Fruit fly (Drosophila melanogaster) whole organism, embryonic: ENCODE data around the gene scpr-A.
A peak's percentile ranks its signal among the peaks of the same experiment; 100 is the strongest.

Experiments
- Abd-B ChIP-seq: fragments of 200-800 bp; sonication (Bioruptor generic); optimal IDR thresholded peaks from 2 replicates; lab custom pipeline; 2018; ENCODE audit warnings: missing biosample characterization, mild to moderate bottlenecking, missing genetic modification characterization, moderate library complexity
- Bgb ChIP-seq: fragments of 200-800 bp; sonication (Bioruptor generic); IDR thresholded peaks from 2 replicates; pipeline ENCODE4 v1.3.6; 2022; ENCODE audit warnings: missing biosample characterization, missing genetic modification characterization; ENCODE audit not compliant: partially characterized antibody
- CG10979 ChIP-seq: fragments of 200-800 bp; sonication (Bioruptor generic); optimal IDR thresholded peaks from 2 replicates; lab custom pipeline; 2018; ENCODE audit warnings: missing biosample characterization, mild to moderate bottlenecking, missing genetic modification characterization, moderate library complexity
- CG11085 ChIP-seq: fragments of 200-800 bp; sonication (Bioruptor generic); IDR thresholded peaks from 2 replicates; pipeline ENCODE4 v1.3.6; 2022; ENCODE audit warnings: missing biosample characterization, missing genetic modification characterization
- CG11247 ChIP-seq: fragments of 200-800 bp; sonication (Bioruptor generic); IDR thresholded peaks from 2 replicates; pipeline ENCODE4 v1.3.6; 2022; ENCODE audit warnings: missing biosample characterization, missing genetic modification characterization
- CG13624 ChIP-seq: fragments of 200-800 bp; sonication (Bioruptor generic); optimal IDR thresholded peaks from 2 replicates; lab custom pipeline; 2016; ENCODE audit warnings: missing biosample characterization, missing genetic modification characterization
- CG13775 ChIP-seq: fragments of 200-800 bp; sonication (Bioruptor generic); optimal IDR thresholded peaks from 3 replicates; lab custom pipeline; 2017; ENCODE audit warnings: missing biosample characterization, mild to moderate bottlenecking, missing genetic modification characterization
- CG14710 ChIP-seq: fragments of 200-800 bp; sonication (Bioruptor generic); optimal IDR thresholded peaks from 3 replicates; lab custom pipeline; 2019; ENCODE audit warnings: missing biosample characterization, mild to moderate bottlenecking, missing genetic modification characterization, moderate library complexity
- CG14860 ChIP-seq: fragments of 200-800 bp; sonication (Bioruptor generic); IDR thresholded peaks from 3 replicates; pipeline ENCODE4 v1.3.6; 2022; ENCODE audit warnings: missing biosample characterization, missing genetic modification characterization; ENCODE audit not compliant: partially characterized antibody
- CG16779 ChIP-seq: fragments of 200-800 bp; sonication (Bioruptor generic); IDR thresholded peaks from 2 replicates; pipeline ENCODE4 v1.3.6; 2022; ENCODE audit warnings: missing biosample characterization, missing genetic modification characterization
- CG17385 ChIP-seq: fragments of 200-800 bp; sonication (Bioruptor generic); optimal IDR thresholded peaks from 3 replicates; lab custom pipeline; 2018; ENCODE audit warnings: missing biosample characterization, mild to moderate bottlenecking, missing genetic modification characterization
- CG2116 ChIP-seq: fragments of 200-800 bp; sonication (Bioruptor generic); optimal IDR thresholded peaks from 3 replicates; lab custom pipeline; 2018; ENCODE audit warnings: missing biosample characterization, mild to moderate bottlenecking, missing genetic modification characterization
- CG2120 ChIP-seq: fragments of 200-800 bp; sonication (Bioruptor generic); optimal IDR thresholded peaks from 3 replicates; lab custom pipeline; 2016; ENCODE audit warnings: missing biosample characterization, missing genetic modification characterization
- CG32767 ChIP-seq: fragments of 200-800 bp; sonication (Bioruptor generic); IDR thresholded peaks from 2 replicates; pipeline ENCODE4 v1.3.6; 2022; ENCODE audit warnings: missing biosample characterization, missing genetic modification characterization
- CG34376 ChIP-seq: fragments of 200-800 bp; sonication (Bioruptor generic); optimal IDR thresholded peaks from 2 replicates; lab custom pipeline; 2018; ENCODE audit warnings: missing biosample characterization, mild to moderate bottlenecking, missing genetic modification characterization
- CG3838 ChIP-seq: fragments of 200-800 bp; sonication (Bioruptor generic); optimal IDR thresholded peaks from 3 replicates; lab custom pipeline; 2016; ENCODE audit warnings: missing biosample characterization, missing genetic modification characterization
- CG4404 ChIP-seq: fragments of 200-800 bp; sonication (Bioruptor generic); IDR thresholded peaks from 2 replicates; pipeline ENCODE4 v1.3.6; 2022; ENCODE audit warnings: missing biosample characterization, missing genetic modification characterization
- CG4820 ChIP-seq: fragments of 200-800 bp; sonication (Bioruptor generic); optimal IDR thresholded peaks from 3 replicates; lab custom pipeline; 2016; ENCODE audit warnings: missing biosample characterization, missing genetic modification characterization
- CG7357 ChIP-seq: fragments of 200-800 bp; sonication (Bioruptor generic); IDR thresholded peaks from 3 replicates; pipeline ENCODE4 v1.3.6; 2022; ENCODE audit warnings: missing biosample characterization, missing genetic modification characterization
- CG7987 ChIP-seq: fragments of 200-800 bp; sonication (Bioruptor generic); optimal IDR thresholded peaks from 2 replicates; lab custom pipeline; 2018; ENCODE audit warnings: missing biosample characterization, mild to moderate bottlenecking, missing genetic modification characterization, moderate library complexity
- CG8281 ChIP-seq: fragments of 200-800 bp; sonication (Bioruptor generic); optimal IDR thresholded peaks from 2 replicates; lab custom pipeline; 2018; ENCODE audit warnings: missing biosample characterization, mild to moderate bottlenecking, missing genetic modification characterization, moderate library complexity
- CG9727 ChIP-seq: fragments of 200-800 bp; sonication (Bioruptor generic); optimal IDR thresholded peaks from 3 replicates; lab custom pipeline; 2017; ENCODE audit warnings: missing biosample characterization, mild to moderate bottlenecking, missing genetic modification characterization
- Chrac-16 ChIP-seq: fragments of 200-800 bp; sonication (Bioruptor generic); optimal IDR thresholded peaks from 3 replicates; lab custom pipeline; 2016; ENCODE audit warnings: missing biosample characterization, missing genetic modification characterization
- Dfd ChIP-seq, 2 experiments: fragments of >200 bp; optimal IDR thresholded peaks; 2 replicates each; lab custom pipeline; 2017; ENCODE audit warnings: missing biosample characterization in 2 of 2, missing genetic modification characterization in 2 of 2
- Ets97D ChIP-seq: fragments of 200-800 bp; sonication (Bioruptor generic); optimal IDR thresholded peaks from 3 replicates; lab custom pipeline; 2016; ENCODE audit warnings: missing biosample characterization, missing genetic modification characterization
- Hey ChIP-seq: fragments of 200-800 bp; sonication (Bioruptor generic); optimal IDR thresholded peaks from 3 replicates; lab custom pipeline; 2018; ENCODE audit warnings: missing biosample characterization, mild to moderate bottlenecking, missing genetic modification characterization
- Hmx ChIP-seq: fragments of 200-800 bp; sonication (Bioruptor generic); optimal IDR thresholded peaks from 2 replicates; lab custom pipeline; 2016; ENCODE audit warnings: missing biosample characterization, missing genetic modification characterization
- Hsf ChIP-seq: fragments of 200-800 bp; sonication (Bioruptor generic); optimal IDR thresholded peaks from 3 replicates; lab custom pipeline; 2016; ENCODE audit warnings: missing biosample characterization, missing genetic modification characterization
- Kr ChIP-seq: fragments of 200-800 bp; sonication (Bioruptor generic); optimal IDR thresholded peaks from 2 replicates; lab custom pipeline; 2017; ENCODE audit warnings: missing biosample characterization, mild to moderate bottlenecking, missing genetic modification characterization
- Lim3 ChIP-seq: fragments of 200-800 bp; sonication (Bioruptor generic); IDR thresholded peaks from 2 replicates; pipeline ENCODE4 v1.3.6; 2022; ENCODE audit warnings: missing biosample characterization, missing genetic modification characterization
- Med ChIP-seq: fragments of 200-800 bp; sonication (Bioruptor generic); peaks from one replicate; lab custom pipeline; 2016; ENCODE audit warnings: missing biosample characterization, missing genetic modification characterization, mild to moderate bottlenecking, inconsistent platforms, moderate library complexity
- Meics ChIP-seq: fragments of 200-800 bp; sonication (Bioruptor generic); optimal IDR thresholded peaks from 2 replicates; lab custom pipeline; 2017; ENCODE audit warnings: missing biosample characterization, mild to moderate bottlenecking, missing genetic modification characterization
- Oli ChIP-seq: fragments of 200-800 bp; sonication (Bioruptor generic); optimal IDR thresholded peaks from 2 replicates; lab custom pipeline; 2018; ENCODE audit warnings: missing biosample characterization, mild to moderate bottlenecking, missing genetic modification characterization, moderate library complexity
- Sox102F ChIP-seq: fragments of 200-800 bp; sonication (Bioruptor generic); optimal IDR thresholded peaks from 2 replicates; lab custom pipeline; 2018; ENCODE audit warnings: missing biosample characterization, mild to moderate bottlenecking, missing genetic modification characterization, moderate library complexity
- Stat92E ChIP-seq, 3 experiments: fragments of >200 bp in 2 of 3; fragments of 200-800 bp in 1 of 3; sonication (Bioruptor generic) in 1 of 3; optimal IDR thresholded peaks; 2 replicates each; lab custom pipeline; 2017 to 2019; ENCODE audit warnings: missing biosample characterization in 3 of 3, missing genetic modification characterization in 3 of 3, mild to moderate bottlenecking in 1 of 3, moderate library complexity in 1 of 3
- abd-A ChIP-seq: fragments of 200-800 bp; sonication (Bioruptor generic); optimal IDR thresholded peaks from 3 replicates; lab custom pipeline; 2019; ENCODE audit warnings: missing biosample characterization, mild to moderate bottlenecking, missing genetic modification characterization, moderate library complexity
- az2 ChIP-seq: fragments of 200-800 bp; sonication (Bioruptor generic); optimal IDR thresholded peaks from 3 replicates; lab custom pipeline; 2016; ENCODE audit warnings: missing biosample characterization, missing genetic modification characterization
- bigmax ChIP-seq: fragments of 200-800 bp; sonication (Bioruptor generic); optimal IDR thresholded peaks from 2 replicates; lab custom pipeline; 2018; ENCODE audit warnings: missing biosample characterization, mild to moderate bottlenecking, missing genetic modification characterization
- da ChIP-seq: fragments of 200-800 bp; sonication (Bioruptor generic); optimal IDR thresholded peaks from 2 replicates; lab custom pipeline; 2016; ENCODE audit warnings: missing biosample characterization, missing genetic modification characterization
- dpn ChIP-seq, 2 experiments: fragments of 200-800 bp; sonication (Bioruptor generic); optimal IDR thresholded peaks; 3 replicates each; lab custom pipeline; 2016; ENCODE audit warnings: missing biosample characterization in 2 of 2, missing genetic modification characterization in 2 of 2
- en ChIP-seq: fragments of 200-800 bp; sonication (Bioruptor generic); optimal IDR thresholded peaks from 2 replicates; lab custom pipeline; 2016; ENCODE audit warnings: missing biosample characterization, missing genetic modification characterization
- eyg ChIP-seq: fragments of 200-800 bp; sonication (Bioruptor generic); optimal IDR thresholded peaks from 3 replicates; lab custom pipeline; 2016; ENCODE audit warnings: missing biosample characterization, missing genetic modification characterization
- gem ChIP-seq: fragments of 200-800 bp; sonication (Bioruptor generic); optimal IDR thresholded peaks from 2 replicates; lab custom pipeline; 2019; ENCODE audit warnings: missing biosample characterization, mild to moderate bottlenecking, missing genetic modification characterization, moderate library complexity
- sd ChIP-seq: fragments of 200-800 bp; sonication (Bioruptor generic); optimal IDR thresholded peaks from 3 replicates; lab custom pipeline; 2018; ENCODE audit warnings: missing biosample characterization, mild to moderate bottlenecking, missing genetic modification characterization, moderate library complexity
- sima ChIP-seq: fragments of 200-800 bp; sonication (Bioruptor generic); optimal IDR thresholded peaks from 2 replicates; lab custom pipeline; 2016; ENCODE audit warnings: missing biosample characterization, missing genetic modification characterization
- stwl ChIP-seq: fragments of 200-800 bp; sonication (Bioruptor generic); optimal IDR thresholded peaks from 3 replicates; lab custom pipeline; 2018; ENCODE audit warnings: missing biosample characterization, mild to moderate bottlenecking, missing genetic modification characterization, moderate library complexity
- sug ChIP-seq: fragments of 200-800 bp; optimal IDR thresholded peaks from 2 replicates; lab custom pipeline; 2019; ENCODE audit warnings: missing biosample characterization, mild to moderate bottlenecking, missing genetic modification characterization, moderate library complexity
- yki ChIP-seq: fragments of >200 bp; optimal IDR thresholded peaks from 3 replicates; lab custom pipeline; 2018
- z ChIP-seq: fragments of 200-800 bp; sonication (Bioruptor generic); IDR thresholded peaks from 3 replicates; pipeline ENCODE4 v1.3.6; 2022; ENCODE audit warnings: missing biosample characterization, missing genetic modification characterization
- zen2 ChIP-seq: fragments of 200-800 bp; sonication (Bioruptor generic); IDR thresholded peaks from 3 replicates; pipeline ENCODE4 v1.3.6; 2022; ENCODE audit warnings: missing biosample characterization, missing genetic modification characterization; ENCODE audit not compliant: partially characterized antibody
- zfh2 ChIP-seq: fragments of 200-800 bp; sonication (Bioruptor generic); optimal IDR thresholded peaks from 2 replicates; lab custom pipeline; 2016; ENCODE audit warnings: missing biosample characterization, missing genetic modification characterization

scpr-A gene

DNA sequence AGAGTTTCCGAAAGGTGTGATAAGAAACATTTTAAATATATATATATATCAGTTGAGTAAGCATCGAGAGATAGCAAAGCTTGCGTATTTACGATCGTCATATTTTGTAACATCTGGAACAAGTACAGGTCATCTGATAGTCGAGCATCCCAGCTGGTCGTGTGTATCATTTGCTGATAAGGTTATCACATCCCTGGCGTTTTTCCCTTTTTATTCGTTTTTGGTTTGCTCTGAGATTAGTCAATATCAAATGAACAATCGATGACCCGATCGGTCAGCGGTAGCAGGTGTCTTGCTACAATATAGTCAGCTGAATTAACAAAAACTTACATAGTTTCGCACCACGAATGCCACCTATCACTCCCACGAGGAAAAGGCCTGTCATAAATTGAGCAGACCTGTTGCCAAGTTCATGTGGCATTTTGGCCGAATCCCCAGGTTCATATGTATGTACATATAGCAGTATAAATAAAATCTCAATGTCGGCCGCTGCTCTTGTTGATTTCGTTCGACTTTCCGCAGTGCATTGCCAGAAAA is 40.0 kb upstream of the scpr-A start (continued):
- TF ChIP-seq sug (tag; lab: Kevin White, UChicago) (peak; percentile 74), sima (GFP tag; lab: Kevin White, UChicago) (no peak), Sox102F (GFP tag; lab: Kevin White, UChicago) (peak; percentile 71), z (GFP tag; lab: Robert Waterston, UW) (no peak), Chrac-16 (GFP tag; lab: Kevin White, UChicago) (peak; percentile 51), CG10979 (peak; percentile 18), CG16779 (GFP tag; lab: Robert Waterston, UW) (no peak), CG4404 (GFP tag; lab: Robert Waterston, UW) (no peak), Kr (GFP tag; lab: Kevin White, UChicago) (no peak), zfh2 (GFP tag; lab: Kevin White, UChicago) (peak; percentile 28), CG32767 (GFP tag; lab: Robert Waterston, UW) (peak; percentile 46; the same call in 1 of the 2 replicates), CG2116 (GFP tag; lab: Kevin White, UChicago) (peak; percentile 14), Med (GFP tag; lab: Kevin White, UChicago) (peak; percentile 77), Hmx (GFP tag; lab: Kevin White, UChicago) (no peak), CG13624 (GFP tag; lab: Kevin White, UChicago) (no peak), CG3838 (no peak), CG11085 (no peak), yki (no peak), CG13775 (GFP tag; lab: Kevin White, UChicago) (peak; percentile 24), Oli (tag; lab: Kevin White, UChicago) (peak; percentile 73), sd (peak; percentile 69), CG7357 (peak; percentile 40; the same call in 1 of the 3 replicates), Dfd (GFP tag; optimal IDR thresholded peaks at IDR 0.05; lab: Kevin White, UChicago) (no peak), stwl (no peak), Hey (no peak), Bgb (GFP tag; lab: Robert Waterston, UW) (no peak), Abd-B (peak; percentile 40), CG7987 (GFP tag; lab: Kevin White, UChicago) (no peak), dpn (GFP tag; optimal IDR thresholded peaks at IDR 0.05; lab: Kevin White, UChicago) (peak in 1 of 2 experiments; percentile 65), eyg (GFP tag; lab: Kevin White, UChicago) (no peak), CG9727 (GFP tag; lab: Kevin White, UChicago) (peak; percentile 60), Hsf (GFP tag; lab: Kevin White, UChicago) (no peak), da (no peak), CG8281 (tag; lab: Kevin White, UChicago) (peak; percentile 2), CG17385 (GFP tag; lab: Kevin White, UChicago) (no peak), CG14710 (tag; lab: Kevin White, UChicago) (no peak), CG4820 (GFP tag; lab: Kevin White, UChicago) (peak; percentile 28), en (GFP tag; lab: Kevin White, UChicago) (no peak), Stat92E (GFP tag; optimal IDR thresholded peaks at IDR 0.05; lab: Kevin White, UChicago) (no peak), CG11247 (peak; percentile 57), az2 (GFP tag; lab: Kevin White, UChicago) (peak; percentile 51), zen2 (GFP tag; lab: Robert Waterston, UW) (no peak), CG34376 (GFP tag; lab: Kevin White, UChicago) (peak; percentile 49), Ets97D (GFP tag; lab: Kevin White, UChicago) (no peak), CG2120 (GFP tag; lab: Kevin White, UChicago) (peak; percentile 81), Lim3 (GFP tag; lab: Robert Waterston, UW) (no peak), Meics (GFP tag; lab: Kevin White, UChicago) (peak; percentile 77), gem (tag; lab: Kevin White, UChicago) (peak; percentile 82), bigmax (GFP tag; lab: Kevin White, UChicago) (no peak), CG14860 (GFP tag; lab: Robert Waterston, UW) (no peak), abd-A (tag; lab: Kevin White, UChicago) (no peak)
